Worm (Caenorhabditis elegans) whole organism, early embryonic: ENCODE data around the gene toe-1.

Source experiments
- B0310.2 ChIP-seq: sonication (generic microtip); optimal IDR thresholded peaks from 2 replicates; lab custom pipeline; 2016; ENCODE audit warnings: mild to moderate bottlenecking, missing genetic modification characterization, missing compliant biosample characterization
- F13C5.2 ChIP-seq: sonication (generic microtip); optimal IDR thresholded peaks from 2 replicates; lab custom pipeline; 2017; ENCODE audit warnings: mild to moderate bottlenecking, missing genetic modification characterization, inconsistent platforms, missing compliant biosample characterization
- aly-1 ChIP-seq: sonication (generic microtip); optimal IDR thresholded peaks from 2 replicates; lab custom pipeline; 2016; ENCODE audit warnings: missing genetic modification characterization, missing compliant biosample characterization
- ama-1 ChIP-seq: fragments of 150-350 bp; optimal IDR thresholded peaks from 2 replicates; lab custom pipeline; 2014
- ceh-13 ChIP-seq: fragments of 200-800 bp; sonication (Bioruptor generic); optimal IDR thresholded peaks from 2 replicates; lab custom pipeline; 2018; ENCODE audit warnings: mild to moderate bottlenecking, missing genetic modification characterization, missing compliant biosample characterization
- ceh-36 ChIP-seq: sonication (generic microtip); optimal IDR thresholded peaks from 2 replicates; lab custom pipeline; 2016; ENCODE audit warnings: missing genetic modification characterization, inconsistent platforms, missing compliant biosample characterization
- ets-7 ChIP-seq: sonication (generic microtip); optimal IDR thresholded peaks from 2 replicates; lab custom pipeline; 2016; ENCODE audit warnings: missing genotype, missing genetic modification characterization, missing compliant biosample characterization
- flt-1 ChIP-seq: fragments of 200-800 bp; sonication (Bioruptor generic); IDR thresholded peaks from 2 replicates; pipeline ENCODE4 v1.3.6; 2022; ENCODE audit warnings: missing genetic modification characterization, missing compliant biosample characterization
- hmbx-1 ChIP-seq: sonication (generic microtip); optimal IDR thresholded peaks from 2 replicates; lab custom pipeline; 2016; ENCODE audit warnings: mild to moderate bottlenecking, missing genetic modification characterization, missing compliant biosample characterization
- hmg-4 ChIP-seq: fragments of 200-800 bp; sonication (Bioruptor generic); optimal IDR thresholded peaks from 2 replicates; lab custom pipeline; 2018; ENCODE audit warnings: mild to moderate bottlenecking, missing genetic modification characterization, missing compliant biosample characterization
- hnd-1 ChIP-seq: sonication (generic microtip); optimal IDR thresholded peaks from 2 replicates; lab custom pipeline; 2016; ENCODE audit warnings: missing genetic modification characterization, missing compliant biosample characterization
- pes-1 ChIP-seq: fragments of 200-800 bp; sonication (Bioruptor generic); IDR thresholded peaks from 2 replicates; pipeline ENCODE4 v1.3.6; 2022; ENCODE audit warnings: missing genetic modification reagents, missing genetic modification characterization, missing compliant biosample characterization
- scrt-1 ChIP-seq: fragments of 200-800 bp; sonication (Bioruptor generic); IDR thresholded peaks from 2 replicates; pipeline ENCODE4 v1.3.6; 2022; ENCODE audit warnings: missing genetic modification characterization, missing compliant biosample characterization
- sea-1 ChIP-seq: fragments of 200-800 bp; sonication (Bioruptor generic); conservative IDR thresholded peaks from 2 replicates; pipeline ENCODE4 v1.3.6; 2022; ENCODE audit warnings: missing genetic modification characterization, missing compliant biosample characterization
- tbx-11 ChIP-seq: fragments of 200-800 bp; sonication (Bioruptor generic); IDR thresholded peaks from 2 replicates; pipeline ENCODE4 v1.3.6; 2022; ENCODE audit warnings: missing genetic modification characterization, missing compliant biosample characterization
- tbx-37 ChIP-seq: fragments of 200-800 bp; sonication (Bioruptor generic); conservative IDR thresholded peaks from 2 replicates; pipeline ENCODE4 v1.3.6; 2022; ENCODE audit warnings: missing genetic modification reagents, missing genetic modification characterization, missing compliant biosample characterization
- tra-4 ChIP-seq: sonication (generic microtip); optimal IDR thresholded peaks from 2 replicates; lab custom pipeline; 2017; ENCODE audit warnings: missing genetic modification characterization, missing compliant biosample characterization

toe-1 gene

DNA sequence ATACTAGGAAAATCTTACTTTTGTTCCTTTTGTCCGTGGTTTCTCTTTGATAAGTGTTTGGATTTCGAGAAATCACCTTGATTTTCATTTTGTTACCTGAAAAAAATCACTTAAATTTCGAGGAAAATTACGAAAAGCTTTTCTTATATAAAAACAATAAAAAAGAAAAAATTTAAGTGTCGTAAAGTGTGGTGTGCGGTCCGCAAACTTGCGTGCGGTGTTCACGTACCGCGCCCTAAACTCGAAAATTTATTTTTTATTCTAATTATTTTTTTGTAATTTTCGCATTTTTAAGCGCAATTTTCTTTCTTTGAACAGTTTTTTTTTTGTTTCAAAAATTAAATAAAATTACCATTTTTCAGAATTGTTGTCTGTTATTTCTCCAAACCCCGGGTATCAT lies at the start of gene toe-1, which contains the start of gene dcaf-13:
Gene toe-1 (plus strand): TSS at position 361 of the 400 bp plus-strand sequence.
Gene dcaf-13 (minus strand): TSS at position 96 of the 400 bp plus-strand sequence.
- no peak for TF ChIP-seq tbx-37
- TF ChIP-seq sea-1 (GFP tag; lab: Robert Waterston, UW) = no peak
- TF ChIP-seq aly-1 = no peak
- TF ChIP-seq hmg-4 (GFP tag; lab: Kevin White, UChicago) = no peak
- TF ChIP-seq pes-1 (GFP tag; lab: Robert Waterston, UW) = no peak
- TF ChIP-seq flt-1 = no peak
- no peak for TF ChIP-seq ets-7 (tag; lab: Kevin White, UChicago)
- TF ChIP-seq F13C5.2 (tag; lab: Kevin White, UChicago) = no peak

DNA sequence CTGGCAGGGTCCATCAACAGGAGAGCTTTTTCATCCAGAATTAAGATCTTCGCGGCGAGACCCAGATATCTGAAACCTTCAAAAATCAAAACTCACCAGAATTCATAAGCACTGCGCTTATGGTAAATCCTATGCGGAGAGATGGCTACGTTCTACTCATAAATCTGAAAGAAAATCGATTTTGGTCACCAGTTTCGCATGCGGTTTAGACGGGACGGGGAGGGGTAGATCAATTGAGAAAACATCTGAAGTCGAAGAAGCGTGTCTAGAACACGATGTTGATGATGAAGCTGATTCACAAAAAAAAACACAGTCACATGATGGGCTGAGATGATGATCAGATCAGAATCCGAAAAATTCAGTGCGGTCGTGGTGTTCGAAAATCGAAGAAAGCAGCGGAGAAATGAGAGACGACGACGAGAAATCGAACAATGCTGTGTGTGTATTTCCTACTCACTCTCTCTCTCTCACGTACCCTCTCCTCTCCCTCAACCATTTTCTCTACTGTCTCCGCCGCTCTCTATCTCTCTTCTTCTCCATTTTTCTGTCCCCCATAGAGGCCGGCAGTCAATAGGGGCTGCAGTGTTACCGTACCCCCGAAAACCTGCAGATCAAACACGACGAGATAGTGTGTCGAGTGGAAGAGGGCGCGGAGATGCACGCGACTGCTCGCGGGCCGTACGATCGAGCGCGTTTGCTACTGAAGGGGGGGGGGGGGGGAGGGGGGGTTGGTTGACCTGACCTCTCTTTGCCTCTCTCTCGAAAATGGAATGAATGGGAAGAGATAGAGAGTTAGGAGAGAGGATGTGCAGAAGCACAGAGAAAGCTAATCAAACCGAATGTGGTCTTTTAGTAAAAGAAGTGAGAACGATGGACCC lies 48.4 kb upstream of the toe-1 start, which contains the start of gene ntl-2:
Gene ntl-2 (minus strand): TSS at position 171 of the 878 bp plus-strand sequence.
- TF ChIP-seq tbx-37 = no peak
- TF ChIP-seq ets-7 (tag; lab: Kevin White, UChicago) = no peak
- no peak for TF ChIP-seq hnd-1
- 0 out of 2 replicates have a peak, but pooled peaks have one; percentile 58 for TF ChIP-seq sea-1 (GFP tag; lab: Robert Waterston, UW)
- TF ChIP-seq ama-1 (lab: Kevin White, UChicago) = no peak
- TF ChIP-seq hmg-4 (GFP tag; lab: Kevin White, UChicago) = peak; percentile 93
- peak; percentile 16 for TF ChIP-seq ceh-13 (GFP tag; lab: Kevin White, UChicago)
- peak; percentile 75 for TF ChIP-seq F13C5.2 (tag; lab: Kevin White, UChicago)
- no peak for TF ChIP-seq hmbx-1 (tag; lab: Kevin White, UChicago)
- TF ChIP-seq scrt-1 (GFP tag; lab: Robert Waterston, UW) = no peak
- TF ChIP-seq tbx-11 = peak; percentile 44; the same call in 1 of the 2 replicates
- TF ChIP-seq flt-1 = peak; percentile 29; the same call in 1 of the 2 replicates
- TF ChIP-seq pes-1 (GFP tag; lab: Robert Waterston, UW) = peak; percentile 66
- TF ChIP-seq aly-1 = no peak
- peak; percentile 67 for TF ChIP-seq ceh-36
- TF ChIP-seq tra-4 (tag; lab: Kevin White, UChicago) = no peak
- peak; percentile 55 for TF ChIP-seq B0310.2 (tag; lab: Kevin White, UChicago)

DNA sequence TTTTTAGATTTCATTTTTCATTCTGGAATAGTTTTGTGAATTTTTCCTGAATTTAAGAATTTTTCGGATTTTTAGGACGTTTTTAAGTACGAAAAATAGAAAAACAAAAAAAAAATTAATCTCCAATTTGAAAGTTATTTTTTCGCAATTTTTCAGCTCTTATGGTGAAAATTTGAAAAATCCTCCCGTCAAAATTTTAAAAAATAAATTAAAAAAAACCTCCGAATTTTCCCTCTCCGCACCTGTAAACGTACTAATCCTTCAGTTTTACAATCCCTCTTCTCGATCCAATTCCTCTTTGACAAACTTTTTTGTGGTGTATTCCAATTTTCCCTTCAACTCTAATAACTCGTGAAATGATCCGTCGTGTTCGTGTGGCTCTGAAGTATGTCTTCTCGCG lies 46.8 kb upstream of the toe-1 start, which contains the start of gene B0286.1:
Gene B0286.1 (plus strand): TSS at position 301 of the 400 bp plus-strand sequence.
- TF ChIP-seq ama-1 (lab: Kevin White, UChicago) (no peak), F13C5.2 (tag; lab: Kevin White, UChicago) (no peak), tbx-11 (no peak)

DNA sequence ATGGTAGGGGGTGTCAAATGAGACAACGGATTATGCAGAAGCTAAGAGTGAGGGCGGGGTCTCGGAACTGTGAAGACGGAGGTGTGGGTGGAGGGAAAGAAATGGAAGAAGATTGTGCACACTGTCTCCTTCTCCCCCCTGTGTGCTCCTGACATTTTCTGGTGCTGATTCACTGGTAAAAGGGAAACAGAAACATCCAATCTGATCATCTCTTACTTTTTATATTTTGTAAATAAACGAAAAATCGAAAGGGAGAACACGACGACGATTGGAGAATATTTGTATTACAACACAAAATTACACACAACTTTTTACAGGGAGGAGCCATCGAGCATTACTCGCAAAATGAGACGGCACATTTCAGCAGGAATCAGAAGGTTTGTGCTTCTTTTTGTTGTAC lies 41.7 kb upstream of the toe-1 start, which contains the start of gene fkh-6:
Gene fkh-6 (minus strand): TSS at position 101 of the 400 bp plus-strand sequence.
- TF ChIP-seq ets-7 (tag; lab: Kevin White, UChicago) (no peak), B0310.2 (tag; lab: Kevin White, UChicago) (no peak), sea-1 (GFP tag; lab: Robert Waterston, UW) (no peak), flt-1 (no peak), ceh-36 (no peak), ama-1 (lab: Kevin White, UChicago) (no peak), hmg-4 (GFP tag; lab: Kevin White, UChicago) (no peak)

DNA sequence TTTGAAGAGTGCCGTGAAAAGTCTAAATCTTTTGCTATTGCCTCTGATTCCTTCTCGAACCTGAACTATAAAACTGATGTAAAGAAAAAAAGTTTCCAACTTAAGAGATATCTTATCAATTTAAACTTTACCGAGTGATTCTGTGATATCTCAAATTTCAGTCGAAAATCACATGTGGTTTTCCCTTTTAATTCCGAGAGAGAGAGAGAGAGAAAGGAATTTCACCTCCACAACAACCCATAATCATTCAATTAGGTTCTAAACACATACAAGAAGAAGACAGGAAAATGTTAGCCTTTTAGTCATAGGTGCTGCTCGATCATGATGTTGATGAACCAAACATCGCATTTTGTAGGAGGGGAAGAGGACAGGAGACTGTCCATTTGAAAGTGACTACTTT lies 33.9 kb upstream of the toe-1 start:
- TF ChIP-seq tbx-37 (no peak), tbx-11 (no peak), F13C5.2 (tag; lab: Kevin White, UChicago) (no peak), ceh-13 (GFP tag; lab: Kevin White, UChicago) (no peak), ets-7 (tag; lab: Kevin White, UChicago) (no peak), pes-1 (GFP tag; lab: Robert Waterston, UW) (no peak)

DNA sequence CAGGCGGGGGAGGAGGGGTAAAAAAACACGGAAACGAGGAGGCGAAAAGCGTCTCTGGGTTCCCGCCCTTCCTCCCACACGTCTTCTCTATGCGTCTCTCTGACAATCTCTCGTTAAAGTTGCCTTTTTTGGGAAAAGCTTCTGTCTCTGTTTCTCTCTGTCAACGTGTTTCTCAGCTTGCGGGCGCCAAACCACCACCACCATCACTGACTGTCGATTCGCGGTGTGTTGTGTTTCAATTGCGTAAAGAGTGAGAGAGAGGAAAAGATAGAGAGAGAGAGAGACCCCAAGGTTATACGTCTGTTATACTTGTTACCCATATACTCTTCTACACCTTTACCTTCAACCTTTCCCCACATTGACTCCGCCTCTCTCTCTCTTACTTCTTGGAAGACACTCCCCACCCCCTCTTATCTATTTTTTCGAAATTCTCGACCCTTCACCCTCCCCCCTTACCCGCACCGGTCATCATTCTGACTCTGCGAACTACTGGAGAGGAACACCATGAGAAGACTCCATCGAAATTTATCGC lies 32.4 kb upstream of the toe-1 start, which contains the start of gene mlt-7:
Gene mlt-7 (plus strand): TSS at position 482 of the 532 bp plus-strand sequence.
- no peak for TF ChIP-seq flt-1
- no peak for TF ChIP-seq tbx-11
- TF ChIP-seq ceh-13 (GFP tag; lab: Kevin White, UChicago) = no peak
- no peak for TF ChIP-seq ets-7 (tag; lab: Kevin White, UChicago)
- TF ChIP-seq tbx-37 = no peak
- TF ChIP-seq sea-1 (GFP tag; lab: Robert Waterston, UW) = no peak
- no peak for TF ChIP-seq pes-1 (GFP tag; lab: Robert Waterston, UW)
- TF ChIP-seq hmg-4 (GFP tag; lab: Kevin White, UChicago) = no peak
- no peak for TF ChIP-seq aly-1
- TF ChIP-seq hnd-1 = no peak
- TF ChIP-seq F13C5.2 (tag; lab: Kevin White, UChicago) = no peak
- no peak for TF ChIP-seq ceh-36
- TF ChIP-seq tra-4 (tag; lab: Kevin White, UChicago) = no peak
- TF ChIP-seq scrt-1 (GFP tag; lab: Robert Waterston, UW) = no peak
- no peak for TF ChIP-seq ama-1 (lab: Kevin White, UChicago)
- TF ChIP-seq hmbx-1 (tag; lab: Kevin White, UChicago) = no peak

DNA sequence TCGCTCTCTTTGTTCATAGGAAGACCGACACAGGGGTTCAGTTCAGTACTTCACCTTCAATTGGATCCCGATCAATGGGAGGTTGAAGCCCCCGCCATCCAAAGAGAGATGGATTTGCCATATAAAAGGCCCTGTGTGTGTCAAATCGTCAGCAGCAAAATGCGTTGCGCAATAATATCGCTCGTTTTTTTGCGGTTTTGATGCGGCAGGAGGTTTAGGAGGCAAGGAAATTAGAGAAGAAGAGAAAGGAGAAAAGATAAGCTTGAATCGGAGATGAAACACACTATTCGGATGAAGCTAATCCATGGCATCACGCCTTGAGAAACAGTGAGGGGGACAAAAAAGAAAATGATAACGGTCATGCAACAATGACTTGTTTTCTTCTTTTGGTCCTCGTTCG lies 30.5 kb upstream of the toe-1 start:
- TF ChIP-seq ama-1 (lab: Kevin White, UChicago) = no peak
- TF ChIP-seq tbx-37 = no peak
- TF ChIP-seq pes-1 (GFP tag; lab: Robert Waterston, UW) = no peak
- no peak for TF ChIP-seq sea-1 (GFP tag; lab: Robert Waterston, UW)
- no peak for TF ChIP-seq tbx-11
- no peak for TF ChIP-seq F13C5.2 (tag; lab: Kevin White, UChicago)
- TF ChIP-seq B0310.2 (tag; lab: Kevin White, UChicago) = no peak
- no peak for TF ChIP-seq tra-4 (tag; lab: Kevin White, UChicago)
- no peak for TF ChIP-seq scrt-1 (GFP tag; lab: Robert Waterston, UW)
- TF ChIP-seq hnd-1 = no peak
- TF ChIP-seq hmbx-1 (tag; lab: Kevin White, UChicago) = no peak
- TF ChIP-seq ceh-13 (GFP tag; lab: Kevin White, UChicago) = no peak
- TF ChIP-seq hmg-4 (GFP tag; lab: Kevin White, UChicago) = no peak
- TF ChIP-seq flt-1 = no peak
- TF ChIP-seq aly-1 = no peak
- TF ChIP-seq ceh-36 = no peak
- no peak for TF ChIP-seq ets-7 (tag; lab: Kevin White, UChicago)
